Comparison of ENCODE assay signal across 6 fruit fly cellular contexts in the genomic region with DNA sequence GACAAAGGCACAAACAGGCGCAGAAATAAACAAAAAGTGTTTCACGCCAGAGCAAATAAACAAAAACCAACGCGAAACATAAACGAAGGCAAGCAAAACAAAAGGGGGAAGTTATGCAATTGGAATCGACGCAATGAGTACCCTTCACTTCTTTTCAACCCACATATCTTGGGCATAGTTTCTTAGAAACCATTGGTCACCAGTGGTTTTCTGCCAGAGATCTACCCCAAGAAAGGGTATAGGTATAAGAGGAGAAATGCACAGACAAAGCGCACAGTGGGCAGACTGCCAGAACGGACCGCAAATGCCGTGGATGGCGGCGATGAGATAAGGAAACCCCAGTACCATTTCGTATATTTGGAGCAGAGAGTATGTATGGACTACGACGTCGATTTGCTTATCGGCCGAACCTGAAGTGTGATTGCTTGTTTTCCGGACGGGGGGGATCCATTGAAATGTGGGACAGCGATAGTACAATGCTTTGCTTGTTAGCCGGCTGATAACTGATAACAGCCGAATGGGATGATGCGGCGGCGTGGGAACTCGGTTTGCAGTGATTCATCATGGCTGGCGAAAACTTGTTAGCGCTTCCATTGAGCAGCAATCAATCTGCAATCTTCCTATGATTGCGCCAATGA.
TF ChIP-seq lines count a peak whose summit lies in the region.

No protein-coding gene starts in this region.

- no peak for TF ChIP-seq CTCF in whole organism, embryonic (GFP tag; optimal IDR thresholded peaks at IDR 0.05; lab: Kevin White, UChicago)

TF ChIP-seq in whole organism, 6 proteins besides CTCF, POLR2A, EP300 and RAD21:
- TF ChIP-seq usp (GFP tag; optimal IDR thresholded peaks at IDR 0.05; lab: Kevin White, UChicago) (no peak), pan (optimal IDR thresholded peaks at IDR 0.05; lab: Kevin White, UChicago) (peak; percentile 79)
TF ChIP-seq in whole organism: peak in this region for 1.

TF ChIP-seq in whole organism, adult, 20 proteins besides CTCF, POLR2A, EP300 and RAD21:
- TF ChIP-seq CG1620 (GFP tag; optimal IDR thresholded peaks at IDR 0.05; lab: Kevin White, UChicago) (no peak), cnc (optimal IDR thresholded peaks at IDR 0.05; lab: Kevin White, UChicago) (no peak), CG7101 (tag; optimal IDR thresholded peaks at IDR 0.05; lab: Kevin White, UChicago) (no peak), CG33017 (tag; optimal IDR thresholded peaks at IDR 0.05; lab: Kevin White, UChicago) (no peak), toe (GFP tag; optimal IDR thresholded peaks at IDR 0.05; lab: Kevin White, UChicago) (no peak), CG14711 (tag; optimal IDR thresholded peaks at IDR 0.05; lab: Kevin White, UChicago) (no peak), kay (GFP tag; lab: Kevin White, UChicago; ENCODE audit: borderline replicate concordance) (no peak), CG5204 (GFP tag; optimal IDR thresholded peaks at IDR 0.05; lab: Kevin White, UChicago) (no peak), pad (GFP tag; optimal IDR thresholded peaks at IDR 0.05; lab: Kevin White, UChicago) (peak; percentile 1), Hr96 (GFP tag; optimal IDR thresholded peaks at IDR 0.05; lab: Kevin White, UChicago) (no peak), cic (GFP tag; optimal IDR thresholded peaks at IDR 0.05; lab: Kevin White, UChicago) (peak; percentile 70), CG7045 (GFP tag; optimal IDR thresholded peaks at IDR 0.05; lab: Kevin White, UChicago) (peak; percentile 0), Mnt (GFP tag; optimal IDR thresholded peaks at IDR 0.05; lab: Kevin White, UChicago) (peak; percentile 8)
TF ChIP-seq in whole organism, adult: peak in this region for 4.

TF ChIP-seq in whole organism, embryonic, 481 proteins besides CTCF, POLR2A, EP300 and RAD21 (continues in another document):
- TF ChIP-seq pros (GFP tag; optimal IDR thresholded peaks at IDR 0.05; lab: Kevin White, UChicago) = no peak
- TF ChIP-seq gcm2 (GFP tag; optimal IDR thresholded peaks at IDR 0.05; lab: Kevin White, UChicago) = no peak
- TF ChIP-seq pum (GFP tag; optimal IDR thresholded peaks at IDR 0.05; lab: Kevin White, UChicago) = no peak
- no peak for TF ChIP-seq CG12299 (tag; optimal IDR thresholded peaks at IDR 0.05; lab: Kevin White, UChicago)
- no peak for TF ChIP-seq amos (GFP tag; IDR thresholded peaks at IDR 0.05; lab: Robert Waterston, UW; ENCODE audit: partially characterized antibody)
- TF ChIP-seq CG1603 (tag; optimal IDR thresholded peaks at IDR 0.05; lab: Kevin White, UChicago) = peak; percentile 45
- peak; percentile 68 for TF ChIP-seq sisA (GFP tag; IDR thresholded peaks at IDR 0.05; lab: Robert Waterston, UW)
- no peak for TF ChIP-seq Nf-YB (GFP tag; optimal IDR thresholded peaks at IDR 0.05; lab: Kevin White, UChicago)
- TF ChIP-seq Lhr (GFP tag; optimal IDR thresholded peaks at IDR 0.05; lab: Kevin White, UChicago) = no peak
- no peak for TF ChIP-seq CG2116 (GFP tag; optimal IDR thresholded peaks at IDR 0.05; lab: Kevin White, UChicago)
- no peak for TF ChIP-seq crp (GFP tag; optimal IDR thresholded peaks at IDR 0.05; lab: Kevin White, UChicago)
- no peak for TF ChIP-seq Mes4 (GFP tag; optimal IDR thresholded peaks at IDR 0.05; lab: Kevin White, UChicago)
- TF ChIP-seq nmo (GFP tag; optimal IDR thresholded peaks at IDR 0.05; lab: Kevin White, UChicago) = peak; percentile 37
- no peak for TF ChIP-seq CG1647 (GFP tag; optimal IDR thresholded peaks at IDR 0.05; lab: Kevin White, UChicago)
- peak; percentile 33 for TF ChIP-seq repo (GFP tag; optimal IDR thresholded peaks at IDR 0.05; lab: Kevin White, UChicago)
- no peak for TF ChIP-seq CG4820 (GFP tag; optimal IDR thresholded peaks at IDR 0.05; lab: Kevin White, UChicago)
- no peak for TF ChIP-seq CG15514 (GFP tag; optimal IDR thresholded peaks at IDR 0.05; lab: Kevin White, UChicago)
- TF ChIP-seq B-H1 (GFP tag; IDR thresholded peaks at IDR 0.05; lab: Robert Waterston, UW) = no peak

TF ChIP-seq in whole organism, prepupa, 60 proteins besides CTCF, POLR2A, EP300 and RAD21 (continues in another document):
- peak in 1 of 2 experiments; percentile 10 for TF ChIP-seq salr (GFP tag; optimal IDR thresholded peaks at IDR 0.05; lab: Kevin White, UChicago)
- TF ChIP-seq lz (GFP tag; optimal IDR thresholded peaks at IDR 0.05; lab: Kevin White, UChicago) = peak; percentile 67
- peak; percentile 15 for TF ChIP-seq CG6808 (GFP tag; optimal IDR thresholded peaks at IDR 0.05; lab: Kevin White, UChicago)
- peak; percentile 28; the same call in 1 of the 2 replicates for TF ChIP-seq CG11294 (GFP tag; IDR thresholded peaks at IDR 0.05; lab: Robert Waterston, UW)
- TF ChIP-seq CG1621 (tag; optimal IDR thresholded peaks at IDR 0.05; lab: Kevin White, UChicago) = peak; percentile 13
- peak; percentile 43 for TF ChIP-seq CG32006 (GFP tag; optimal IDR thresholded peaks at IDR 0.05; lab: Kevin White, UChicago)
- peak; percentile 46 for TF ChIP-seq Sox102F (GFP tag; optimal IDR thresholded peaks at IDR 0.05; lab: Kevin White, UChicago)
- peak; percentile 56; the same call in 1 of the 2 replicates for TF ChIP-seq CG15336 (GFP tag; IDR thresholded peaks at IDR 0.05; lab: Robert Waterston, UW)
- peak; percentile 7 for TF ChIP-seq CG10631 (GFP tag; optimal IDR thresholded peaks at IDR 0.05; lab: Kevin White, UChicago)
- TF ChIP-seq Ets21C (GFP tag; optimal IDR thresholded peaks at IDR 0.05; lab: Kevin White, UChicago) = no peak
- TF ChIP-seq Hr4 (GFP tag; optimal IDR thresholded peaks at IDR 0.05; lab: Kevin White, UChicago) = no peak
- peak; percentile 48 for TF ChIP-seq OdsH (GFP tag; optimal IDR thresholded peaks at IDR 0.05; lab: Kevin White, UChicago)
- peak; percentile 43; the same call in 1 of the 3 replicates for TF ChIP-seq CG8119 (GFP tag; IDR thresholded peaks at IDR 0.05; lab: Robert Waterston, UW)
- peak; percentile 56 for TF ChIP-seq CG31627 (GFP tag; optimal IDR thresholded peaks at IDR 0.05; lab: Kevin White, UChicago)
- TF ChIP-seq CG3032 (tag; optimal IDR thresholded peaks at IDR 0.05; lab: Kevin White, UChicago) = peak; percentile 43
- TF ChIP-seq Hr38 (GFP tag; optimal IDR thresholded peaks at IDR 0.05; lab: Kevin White, UChicago) = no peak
- TF ChIP-seq CG6792 (GFP tag; optimal IDR thresholded peaks at IDR 0.05; lab: Kevin White, UChicago) = peak; percentile 68

TF ChIP-seq in whole organism, pupa, 21 proteins besides CTCF, POLR2A, EP300 and RAD21 (continues in another document):
- TF ChIP-seq gl (tag; optimal IDR thresholded peaks at IDR 0.05; lab: Kevin White, UChicago) = peak; percentile 45
- peak; percentile 13 for TF ChIP-seq CG13204 (GFP tag; optimal IDR thresholded peaks at IDR 0.05; lab: Kevin White, UChicago)
- TF ChIP-seq CG32121 (GFP tag; IDR thresholded peaks at IDR 0.05; lab: Robert Waterston, UW) = peak; percentile 78
- no peak for TF ChIP-seq D1 (tag; optimal IDR thresholded peaks at IDR 0.05; lab: Kevin White, UChicago)
- TF ChIP-seq CG17806 (tag; optimal IDR thresholded peaks at IDR 0.05; lab: Kevin White, UChicago) = peak; percentile 16
- TF ChIP-seq CG8301 (tag; optimal IDR thresholded peaks at IDR 0.05; lab: Kevin White, UChicago) = peak; percentile 22
- TF ChIP-seq CG4496 (GFP tag; IDR thresholded peaks at IDR 0.05; lab: Robert Waterston, UW) = peak; percentile 47; the same call in 1 of the 3 replicates
- peak; percentile 45 for TF ChIP-seq Pif1B (GFP tag; optimal IDR thresholded peaks at IDR 0.05; lab: Kevin White, UChicago)
- peak; percentile 12 for TF ChIP-seq CG34367 (tag; optimal IDR thresholded peaks at IDR 0.05; lab: Kevin White, UChicago)
- peak; percentile 36 for TF ChIP-seq Pif1A (GFP tag; optimal IDR thresholded peaks at IDR 0.05; lab: Kevin White, UChicago)
- 0 out of 2 replicates have a peak, but pooled peaks have one; percentile 14 for TF ChIP-seq CG10348 (GFP tag; IDR thresholded peaks at IDR 0.05; lab: Robert Waterston, UW)
- TF ChIP-seq CG14655 (GFP tag; optimal IDR thresholded peaks at IDR 0.05; lab: Kevin White, UChicago) = peak; percentile 40
- TF ChIP-seq Ets98B (GFP tag; IDR thresholded peaks at IDR 0.05; lab: Robert Waterston, UW) = peak; percentile 63
- TF ChIP-seq EcR (GFP tag; optimal IDR thresholded peaks at IDR 0.05; lab: Kevin White, UChicago) = no peak
- TF ChIP-seq fd96Ca (GFP tag; IDR thresholded peaks at IDR 0.05; lab: Robert Waterston, UW) = peak; percentile 62; the same call in 2 of the 3 replicates
- TF ChIP-seq Snoo (tag; optimal IDR thresholded peaks at IDR 0.05; lab: Kevin White, UChicago) = peak; percentile 44
- peak; percentile 41 for TF ChIP-seq CG15710 (tag; optimal IDR thresholded peaks at IDR 0.05; lab: Kevin White, UChicago)
- TF ChIP-seq CG9948 (tag; optimal IDR thresholded peaks at IDR 0.05; lab: Kevin White, UChicago) = peak; percentile 33

TF ChIP-seq in whole organism, wandering third instar larva, 38 proteins besides CTCF, POLR2A, EP300 and RAD21 (continues in another document):
- no peak for TF ChIP-seq pan (optimal IDR thresholded peaks at IDR 0.05; lab: Kevin White, UChicago)
- TF ChIP-seq br (GFP tag; optimal IDR thresholded peaks at IDR 0.05; lab: Kevin White, UChicago) = peak; percentile 50
- no peak for TF ChIP-seq dmrt93B (GFP tag; optimal IDR thresholded peaks at IDR 0.05; lab: Kevin White, UChicago)
- no peak for TF ChIP-seq Hr83 (GFP tag; optimal IDR thresholded peaks at IDR 0.05; lab: Kevin White, UChicago; ENCODE audit: poor library complexity, severe bottlenecking)
- peak; percentile 50 for TF ChIP-seq Sp1 (GFP tag; optimal IDR thresholded peaks at IDR 0.05; lab: Kevin White, UChicago)
- peak; percentile 4 for TF ChIP-seq sage (GFP tag; optimal IDR thresholded peaks at IDR 0.05; lab: Kevin White, UChicago)
- no peak for TF ChIP-seq Rel (GFP tag; optimal IDR thresholded peaks at IDR 0.05; lab: Kevin White, UChicago)
- TF ChIP-seq Rel (tag; optimal IDR thresholded peaks at IDR 0.05; lab: Kevin White, UChicago) = peak; percentile 81
- TF ChIP-seq Myc (optimal IDR thresholded peaks at IDR 0.05; lab: Kevin White, UChicago) = no peak
- TF ChIP-seq dl (GFP tag; optimal IDR thresholded peaks at IDR 0.05; lab: Kevin White, UChicago; ENCODE audit: insufficient read depth in 1 of 2, partially characterized antibody in 2 of 2) = no peak
- no peak for TF ChIP-seq N (GFP tag; optimal IDR thresholded peaks at IDR 0.05; lab: Kevin White, UChicago)
- no peak for TF ChIP-seq sv (GFP tag; optimal IDR thresholded peaks at IDR 0.05; lab: Kevin White, UChicago)
- TF ChIP-seq tai (GFP tag; optimal IDR thresholded peaks at IDR 0.05; lab: Kevin White, UChicago) = no peak
- no peak for TF ChIP-seq usp (GFP tag; optimal IDR thresholded peaks at IDR 0.05; lab: Kevin White, UChicago)
- no peak for TF ChIP-seq jim (GFP tag; optimal IDR thresholded peaks at IDR 0.05; lab: Kevin White, UChicago)
- peak; percentile 17 for TF ChIP-seq CrebA (GFP tag; optimal IDR thresholded peaks at IDR 0.05; lab: Kevin White, UChicago; ENCODE audit: borderline replicate concordance)
- TF ChIP-seq Hr78 (GFP tag; optimal IDR thresholded peaks at IDR 0.05; lab: Kevin White, UChicago) = no peak
- TF ChIP-seq woc (GFP tag; optimal IDR thresholded peaks at IDR 0.05; lab: Kevin White, UChicago) = peak; percentile 73
- peak; percentile 62 for TF ChIP-seq ey (GFP tag; optimal IDR thresholded peaks at IDR 0.05; lab: Kevin White, UChicago)
- TF ChIP-seq Dif (GFP tag; optimal IDR thresholded peaks at IDR 0.05; lab: Kevin White, UChicago; ENCODE audit: partially characterized antibody) = no peak
- TF ChIP-seq dsf (GFP tag; optimal IDR thresholded peaks at IDR 0.05; lab: Kevin White, UChicago; ENCODE audit: borderline replicate concordance) = no peak
